Fruit fly (Drosophila melanogaster) whole organism, wandering third instar larva: Measurements from ENCODE around the gene CG8100.

Experiments used
- Abd-B ChIP-seq: fragments of >200 bp; optimal IDR thresholded peaks from 2 replicates; lab custom pipeline; 2017; ENCODE audit warnings: missing biosample characterization, missing genetic modification characterization
- CG32264 ChIP-seq: fragments of 200-800 bp; sonication (Bioruptor generic); optimal IDR thresholded peaks from 2 replicates; lab custom pipeline; 2016; ENCODE audit warnings: missing biosample characterization, missing genetic modification characterization
- CrebA ChIP-seq: fragments of 200-800 bp; sonication (Bioruptor generic); optimal IDR thresholded peaks from 2 replicates; lab custom pipeline; 2016; ENCODE audit warnings: missing biosample characterization, mild to moderate bottlenecking, missing genetic modification characterization, borderline replicate concordance
- Dfd ChIP-seq: fragments of >200 bp; optimal IDR thresholded peaks from 2 replicates; lab custom pipeline; 2017; ENCODE audit warnings: missing biosample characterization, missing genetic modification characterization
- Dif ChIP-seq: fragments of 200-275, 200-300 bp; sonication (Bioruptor generic); optimal IDR thresholded peaks from 2 replicates; lab custom pipeline; 2018; ENCODE audit warnings: missing biosample characterization, missing genetic modification characterization; ENCODE audit not compliant: partially characterized antibody
- GATAd ChIP-seq: sonication (Bioruptor generic); optimal IDR thresholded peaks from 2 replicates; lab custom pipeline; 2016; ENCODE audit warnings: missing biosample characterization, missing genetic modification characterization
- HLH106 ChIP-seq: fragments of 200-800 bp; optimal IDR thresholded peaks from 3 replicates; lab custom pipeline; 2019; ENCODE audit warnings: missing biosample characterization, mild to moderate bottlenecking, missing genetic modification characterization, moderate library complexity
- Hr83 ChIP-seq: fragments of 200-300 bp; sonication (Bioruptor generic); optimal IDR thresholded peaks from 2 replicates; lab custom pipeline; 2016; ENCODE audit warnings: missing biosample characterization, mild to moderate bottlenecking, missing genetic modification characterization, moderate library complexity; ENCODE audit not compliant: poor library complexity, severe bottlenecking
- Jra ChIP-seq: sonication (Bioruptor generic); optimal IDR thresholded peaks from 2 replicates; lab custom pipeline; 2016; ENCODE audit warnings: missing biosample characterization, missing genetic modification characterization
- Mio ChIP-seq: sonication (Bioruptor generic); optimal IDR thresholded peaks from 2 replicates; lab custom pipeline; 2016; ENCODE audit warnings: missing biosample characterization, missing genetic modification characterization
- Myc ChIP-seq: fragments of >200 bp; optimal IDR thresholded peaks from 2 replicates; lab custom pipeline; 2017
- N ChIP-seq: fragments of >200 bp; optimal IDR thresholded peaks from 2 replicates; lab custom pipeline; 2018; ENCODE audit warnings: missing biosample characterization, missing external identifiers, missing genetic modification characterization
- OdsH ChIP-seq: fragments of 200-800 bp; sonication (Bioruptor generic); optimal IDR thresholded peaks from 2 replicates; lab custom pipeline; 2016; ENCODE audit warnings: missing biosample characterization, mild to moderate bottlenecking, missing genetic modification characterization
- Sp1 ChIP-seq: fragments of 200-800 bp; sonication (Bioruptor generic); optimal IDR thresholded peaks from 3 replicates; lab custom pipeline; 2019; ENCODE audit warnings: missing biosample characterization, mild to moderate bottlenecking, missing genetic modification characterization, moderate library complexity
- Vsx2 ChIP-seq: fragments of 200-300, 225-300 bp; sonication (Bioruptor generic); optimal IDR thresholded peaks from 2 replicates; lab custom pipeline; 2018; ENCODE audit warnings: missing biosample characterization, missing genetic modification characterization; ENCODE audit not compliant: partially characterized antibody
- br ChIP-seq: fragments of 200-800 bp; sonication (Bioruptor generic); optimal IDR thresholded peaks from 2 replicates; lab custom pipeline; 2016; ENCODE audit warnings: missing biosample characterization, missing genetic modification characterization
- brk ChIP-seq: fragments of 200-800 bp; sonication (Bioruptor generic); optimal IDR thresholded peaks from 2 replicates; lab custom pipeline; 2016; ENCODE audit warnings: missing biosample characterization, mild to moderate bottlenecking, missing genetic modification characterization
- dl ChIP-seq, 2 experiments: fragments of 175-275, 200-275 bp in 1 of 2; fragments of 200-275 bp in 1 of 2; sonication (Bioruptor generic); optimal IDR thresholded peaks; lab custom pipeline; 2018; ENCODE audit warnings: mild to moderate bottlenecking in 2 of 2, missing biosample characterization in 2 of 2, missing genetic modification characterization in 2 of 2, moderate library complexity in 2 of 2; ENCODE audit not compliant: partially characterized antibody in 2 of 2, insufficient read depth in 1 of 2
- dsf ChIP-seq: sonication (Bioruptor generic); optimal IDR thresholded peaks from 2 replicates; lab custom pipeline; 2016; ENCODE audit warnings: missing biosample characterization, missing genetic modification characterization, borderline replicate concordance
- ey ChIP-seq: fragments of 200-800 bp; sonication (Bioruptor generic); optimal IDR thresholded peaks from 2 replicates; lab custom pipeline; 2016; ENCODE audit warnings: missing biosample characterization, missing genetic modification characterization
- foxo ChIP-seq, 2 experiments: fragments of 200-800 bp; sonication (Bioruptor generic); optimal IDR thresholded peaks; 2 replicates in 1 of 2; 3 replicates in 1 of 2; lab custom pipeline; 2016 to 2017; ENCODE audit warnings: missing biosample characterization in 2 of 2, missing genetic modification characterization in 2 of 2
- fru ChIP-seq: fragments of 200-800 bp; sonication (Bioruptor generic); optimal IDR thresholded peaks from 3 replicates; lab custom pipeline; 2016; ENCODE audit warnings: missing biosample characterization, mild to moderate bottlenecking, missing genetic modification characterization
- jim ChIP-seq: fragments of 175-275, 200-325 bp; sonication (Bioruptor generic); optimal IDR thresholded peaks from 2 replicates; lab custom pipeline; 2016; ENCODE audit warnings: missing biosample characterization, mild to moderate bottlenecking, missing genetic modification characterization
- lola ChIP-seq: fragments of >200 bp; optimal IDR thresholded peaks from 2 replicates; lab custom pipeline; 2017; ENCODE audit warnings: missing biosample characterization, missing genetic modification characterization
- pan ChIP-seq: fragments of >200 bp; optimal IDR thresholded peaks from 2 replicates; lab custom pipeline; 2017
- sage ChIP-seq: fragments of 200-800 bp; sonication (Bioruptor generic); optimal IDR thresholded peaks from 2 replicates; lab custom pipeline; 2016; ENCODE audit warnings: missing biosample characterization, mild to moderate bottlenecking, missing genetic modification characterization
- sv ChIP-seq: fragments of 200-800 bp; sonication (Bioruptor generic); optimal IDR thresholded peaks from 3 replicates; lab custom pipeline; 2016; ENCODE audit warnings: missing biosample characterization, missing genetic modification characterization
- tai ChIP-seq: sonication (Bioruptor generic); optimal IDR thresholded peaks from 2 replicates; lab custom pipeline; 2016; ENCODE audit warnings: missing biosample characterization, missing genetic modification characterization
- usp ChIP-seq: fragments of >200 bp; optimal IDR thresholded peaks from 2 replicates; lab custom pipeline; 2017; ENCODE audit warnings: missing biosample characterization, missing genetic modification characterization

Gene CG8100

DNA sequence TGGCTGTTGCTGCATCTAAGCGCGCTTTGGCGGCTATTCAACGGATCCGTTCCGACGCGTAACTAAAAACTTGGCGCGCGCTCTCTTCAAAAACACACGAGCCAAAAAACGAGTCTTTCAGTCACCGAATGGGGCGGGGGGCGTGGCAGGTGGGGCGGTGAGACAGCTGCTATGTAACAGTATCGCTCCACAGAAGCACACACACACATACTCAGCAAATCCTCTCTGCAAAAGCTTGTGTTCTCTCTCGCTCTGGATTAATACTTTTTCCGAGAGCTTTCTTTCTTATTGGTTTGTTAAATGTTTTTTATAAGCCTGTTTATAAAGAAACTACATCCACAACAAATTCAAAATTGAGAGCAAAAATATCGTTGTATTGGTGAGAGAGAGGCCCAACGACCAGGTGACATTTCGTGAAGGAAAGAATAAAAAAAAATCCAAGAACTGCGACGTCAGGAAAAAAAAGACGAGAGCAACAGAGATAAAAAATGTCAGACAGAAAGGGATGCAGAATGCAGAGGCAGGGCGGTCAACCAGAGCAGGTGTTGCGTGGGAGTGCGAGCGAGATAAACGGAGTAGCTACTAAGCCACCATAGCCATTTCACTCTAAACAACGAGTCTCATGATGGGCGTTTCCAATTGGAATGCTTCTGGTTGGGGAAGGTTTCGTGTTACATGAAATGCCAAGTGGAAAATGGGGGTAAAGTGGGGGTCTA, 48.0 kb downstream of the CG8100 start, which contains the start of gene Sox21b:
Gene Sox21b, minus strand, starts transcription at position 51 of the 716 bp plus-strand sequence.
- TF ChIP-seq fru (no peak), HLH106 (tag; lab: Kevin White, UChicago) (peak; percentile 16), OdsH (GFP tag; lab: Kevin White, UChicago) (peak; percentile 1), Dfd (GFP tag; lab: Kevin White, UChicago) (no peak), jim (peak; percentile 71), ey (GFP tag; lab: Kevin White, UChicago) (no peak), GATAd (GFP tag; lab: Kevin White, UChicago) (no peak), Sp1 (GFP tag; lab: Kevin White, UChicago) (peak; percentile 55), Vsx2 (GFP tag; lab: Kevin White, UChicago) (peak; percentile 56), Jra (GFP tag; lab: Kevin White, UChicago) (no peak), sv (GFP tag; lab: Kevin White, UChicago) (no peak), dsf (GFP tag; lab: Kevin White, UChicago) (no peak), Hr83 (GFP tag; lab: Kevin White, UChicago) (no peak), foxo (GFP tag; optimal IDR thresholded peaks at IDR 0.05; lab: Kevin White, UChicago) (no peak), usp (GFP tag; lab: Kevin White, UChicago) (no peak), CrebA (GFP tag; lab: Kevin White, UChicago) (no peak), Abd-B (no peak)
- TF ChIP-seq, all 38 proteins: peak for 5

DNA sequence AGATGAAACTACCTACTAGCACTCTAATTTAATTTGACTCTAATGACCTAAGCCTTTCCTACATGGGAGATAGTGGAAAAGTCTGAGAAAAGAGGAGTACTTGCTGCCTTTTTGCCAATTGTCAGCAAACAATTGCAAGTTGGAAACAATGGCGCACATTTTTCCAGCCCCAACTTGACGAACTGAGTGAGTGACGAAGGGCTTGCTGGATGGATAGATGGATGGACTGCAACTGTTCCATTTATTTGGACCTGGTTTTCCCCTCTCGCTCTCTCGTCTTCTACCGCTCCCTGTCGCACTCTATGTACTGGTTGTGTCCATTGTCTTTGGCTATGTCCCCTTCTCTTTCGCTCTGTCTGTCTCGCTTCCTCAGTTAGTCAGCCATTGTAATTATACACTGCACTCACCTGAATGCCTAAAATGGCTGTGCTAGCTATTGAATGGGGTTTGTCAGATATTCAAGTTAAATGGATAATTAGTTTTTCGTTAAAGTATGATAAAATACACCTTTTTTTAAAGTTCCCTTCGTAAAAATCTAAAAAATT, 49.5 kb downstream of the CG8100 start:
- TF ChIP-seq CG32264 (GFP tag; lab: Kevin White, UChicago) = no peak
- TF ChIP-seq ey (GFP tag; lab: Kevin White, UChicago) = no peak
- no peak for TF ChIP-seq Abd-B
- no peak for TF ChIP-seq brk (GFP tag; lab: Kevin White, UChicago)
- no peak for TF ChIP-seq CrebA (GFP tag; lab: Kevin White, UChicago)
- no peak for TF ChIP-seq lola (GFP tag; lab: Kevin White, UChicago)
- TF ChIP-seq pan = no peak
- TF ChIP-seq Hr83 (GFP tag; lab: Kevin White, UChicago) = no peak
- TF ChIP-seq br (GFP tag; lab: Kevin White, UChicago) = no peak
- TF ChIP-seq OdsH (GFP tag; lab: Kevin White, UChicago) = no peak
- no peak for TF ChIP-seq sage (GFP tag; lab: Kevin White, UChicago)
- TF ChIP-seq HLH106 (tag; lab: Kevin White, UChicago) = no peak
- TF ChIP-seq Myc (lab: Kevin White, UChicago) = no peak
- TF ChIP-seq Dif = no peak
- TF ChIP-seq Mio = no peak
- TF ChIP-seq tai (GFP tag; lab: Kevin White, UChicago) = no peak
- TF ChIP-seq dl (GFP tag; optimal IDR thresholded peaks at IDR 0.05; lab: Kevin White, UChicago; ENCODE audit: insufficient read depth in 1 of 2, partially characterized antibody in 2 of 2) = no peak
- TF ChIP-seq, all 38 proteins: peak for 0

DNA sequence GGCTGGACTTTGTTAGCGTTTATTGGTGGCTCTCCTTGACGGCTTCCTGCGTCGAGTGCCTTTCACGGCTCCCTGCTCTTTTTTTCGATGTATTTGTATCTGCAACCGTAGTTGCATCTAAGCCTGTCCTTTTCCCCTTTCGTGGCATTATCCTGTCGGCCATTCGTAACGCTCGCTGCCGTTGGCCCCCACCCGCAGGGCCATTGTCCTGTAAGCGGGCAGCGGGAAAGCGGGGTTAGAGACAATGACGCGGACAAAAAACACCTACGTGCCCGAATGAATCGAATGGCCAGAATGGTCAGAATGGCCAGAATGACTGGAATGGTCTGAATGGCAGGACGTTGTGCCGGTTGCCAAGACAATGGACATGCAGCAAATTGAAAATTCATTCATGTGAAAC, 52.1 kb downstream of the CG8100 start:
- no peak for TF ChIP-seq brk (GFP tag; lab: Kevin White, UChicago)
- no peak for TF ChIP-seq Myc (lab: Kevin White, UChicago)
- TF ChIP-seq Hr83 (GFP tag; lab: Kevin White, UChicago) = no peak
- TF ChIP-seq N (GFP tag; lab: Kevin White, UChicago) = no peak
- no peak for TF ChIP-seq Dif
- no peak for TF ChIP-seq tai (GFP tag; lab: Kevin White, UChicago)
